Fruit fly (Drosophila melanogaster): ENCODE measurements around the gene Mnat9.

The Mnat9 gene

dm6 chr3R:31597736-31598431, 18.1 kb downstream of the Mnat9 start (continued):
- no peak for TF ChIP-seq CG18599 (GFP tag; optimal IDR thresholded peaks at IDR 0.05)

dm6 chr3R:31596071-31596883, 19.7 kb downstream of the Mnat9 start, which contains the start of gene RpL6:
Gene RpL6 (minus strand): TSS chr3R:31596204.
- TF ChIP-seq vnd (GFP tag; IDR thresholded peaks at IDR 0.05; ENCODE audit: partially characterized antibody) (peak; percentile 73), CG10209 (GFP tag; optimal IDR thresholded peaks at IDR 0.05) (no peak), mirr (GFP tag; optimal IDR thresholded peaks at IDR 0.05) (peak; percentile 58), BEAF-32 (GFP tag; optimal IDR thresholded peaks at IDR 0.05) (peak; percentile 84), CG11085 (GFP tag; IDR thresholded peaks at IDR 0.05) (no peak), CG17829 (tag; optimal IDR thresholded peaks at IDR 0.05) (peak; percentile 60), HLHmδ (GFP tag; optimal IDR thresholded peaks at IDR 0.05) (peak; percentile 55), zen2 (GFP tag; IDR thresholded peaks at IDR 0.05; ENCODE audit: partially characterized antibody) (peak; percentile 37; the same call in 1 of the 3 replicates), CG34422 (GFP tag; IDR thresholded peaks at IDR 0.05) (peak; percentile 76; the same call in 1 of the 3 replicates), lola (GFP tag; optimal IDR thresholded peaks at IDR 0.05) (peak in 1 of 3 experiments; percentile 13), Mes4 (GFP tag; optimal IDR thresholded peaks at IDR 0.05) (no peak), CG2129 (GFP tag; IDR thresholded peaks at IDR 0.05; ENCODE audit: partially characterized antibody) (peak; percentile 41; the same call in 1 of the 2 replicates), CG12299 (tag; optimal IDR thresholded peaks at IDR 0.05) (peak; percentile 28), Max (GFP tag; optimal IDR thresholded peaks at IDR 0.05) (peak; percentile 92), CG1233 (GFP tag; optimal IDR thresholded peaks at IDR 0.05) (peak; percentile 16), CG13894 (tag; optimal IDR thresholded peaks at IDR 0.05) (peak; percentile 30), fu2 (GFP tag; optimal IDR thresholded peaks at IDR 0.05) (no peak), stwl (tag; optimal IDR thresholded peaks at IDR 0.05) (peak; percentile 86), exex (tag; optimal IDR thresholded peaks at IDR 0.05) (peak; percentile 21), CG12659 (GFP tag; optimal IDR thresholded peaks at IDR 0.05) (peak; percentile 76), nmo (GFP tag; optimal IDR thresholded peaks at IDR 0.05) (peak; percentile 58), vfl (GFP tag; optimal IDR thresholded peaks at IDR 0.05) (no peak), ttk (GFP tag; IDR thresholded peaks at IDR 0.05) (no peak), Pdp1 (GFP tag; optimal IDR thresholded peaks at IDR 0.05) (peak in 1 of 2 experiments; percentile 67), onecut (GFP tag; IDR thresholded peaks at IDR 0.05) (peak; percentile 42; the same call in 1 of the 2 replicates), her (GFP tag; optimal IDR thresholded peaks at IDR 0.05) (peak; percentile 10), nom (GFP tag; optimal IDR thresholded peaks at IDR 0.05) (peak; percentile 49), Bgb (GFP tag; IDR thresholded peaks at IDR 0.05; ENCODE audit: partially characterized antibody) (peak; percentile 78), Myb (GFP tag; optimal IDR thresholded peaks at IDR 0.05) (peak; percentile 98), CG17328 (GFP tag; IDR thresholded peaks at IDR 0.05) (peak; percentile 34; the same call in 1 of the 2 replicates), ken (GFP tag; IDR thresholded peaks at IDR 0.05) (0 out of 3 replicates have a peak, but pooled peaks have one; percentile 37), pho (GFP tag; optimal IDR thresholded peaks at IDR 0.05) (peak; percentile 25), CG6254 (GFP tag; optimal IDR thresholded peaks at IDR 0.05) (peak; percentile 6), dati (GFP tag; IDR thresholded peaks at IDR 0.05) (no peak), E2f2 (GFP tag; IDR thresholded peaks at IDR 0.05) (peak; percentile 56; the same call in 1 of the 2 replicates), Fer1 (GFP tag; optimal IDR thresholded peaks at IDR 0.05) (peak; percentile 40), Lhr (GFP tag; optimal IDR thresholded peaks at IDR 0.05) (peak; percentile 77), vvl (GFP tag; IDR thresholded peaks at IDR 0.05) (0 out of 2 replicates have a peak, but pooled peaks have one; percentile 7), Hand (GFP tag; optimal IDR thresholded peaks at IDR 0.05) (peak; percentile 54), CG7987 (GFP tag; optimal IDR thresholded peaks at IDR 0.05) (peak; percentile 57), MBD-R2 (GFP tag; IDR thresholded peaks at IDR 0.05) (peak; percentile 59), CG15601 (tag; optimal IDR thresholded peaks at IDR 0.05) (peak; percentile 54)

Data from whole organism, embryonic.